Worm (Caenorhabditis elegans): ENCODE results near the gene scl-6.

DNA sequence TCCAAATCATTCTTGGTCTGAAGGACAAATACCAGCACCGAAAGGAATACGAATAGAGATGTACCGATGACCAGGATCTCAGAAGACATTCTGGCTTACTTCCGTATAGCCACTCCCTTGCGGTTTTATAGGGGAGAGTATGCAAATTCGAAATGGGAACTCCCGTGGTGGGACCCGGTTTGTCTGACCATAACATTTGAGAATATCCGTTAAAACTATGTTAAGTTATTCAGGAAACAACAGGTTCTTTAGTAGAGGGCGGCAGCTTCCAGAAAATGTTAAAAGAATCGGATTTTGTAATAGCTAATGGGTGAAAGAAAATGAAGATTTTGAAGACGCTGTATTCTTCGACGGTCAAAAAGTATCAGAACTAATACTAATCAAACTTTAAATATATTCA, 1.4 kb upstream of the scl-6 start, which contains the start of gene col-131:
- TF ChIP-seq ceh-16 (tag; optimal IDR thresholded peaks at IDR 0.05), result no peak
- no peak for TF ChIP-seq lin-13 (GFP tag; optimal IDR thresholded peaks at IDR 0.05)
- TF ChIP-seq unc-39 (tag; optimal IDR thresholded peaks at IDR 0.05), result no peak
- no peak for TF ChIP-seq ama-1 (optimal IDR thresholded peaks at IDR 0.05)
- no peak for TF ChIP-seq ZK546.5 (tag; optimal IDR thresholded peaks at IDR 0.05)
- no peak for TF ChIP-seq snpc-4 (tag; optimal IDR thresholded peaks at IDR 0.05)
- TF ChIP-seq unc-55 (GFP tag; optimal IDR thresholded peaks at IDR 0.05), result no peak
- no peak for TF ChIP-seq egl-27 (tag; optimal IDR thresholded peaks at IDR 0.05)
- no peak for TF ChIP-seq lsy-2 (tag; optimal IDR thresholded peaks at IDR 0.05)
